Fruit fly (Drosophila melanogaster): ENCODE data around the gene RabGGTb.
A peak's percentile ranks its signal among the peaks of the same experiment; 100 is the strongest.

Gene RabGGTb

dm6 chr2L:2884683-2885502, 6.0 kb downstream of the RabGGTb start (continued):
- TF ChIP-seq sim (GFP tag; IDR thresholded peaks at IDR 0.05) (peak; percentile 39; the same call in 1 of the 2 replicates), CG9609 (GFP tag; optimal IDR thresholded peaks at IDR 0.05) (no peak), CG1603 (tag; optimal IDR thresholded peaks at IDR 0.05) (peak; percentile 89), Lpt (GFP tag; optimal IDR thresholded peaks at IDR 0.05) (no peak), gcm (GFP tag; optimal IDR thresholded peaks at IDR 0.05) (peak; percentile 48), peb (GFP tag; IDR thresholded peaks at IDR 0.05) (no peak), CG17912 (GFP tag; optimal IDR thresholded peaks at IDR 0.05) (peak; percentile 39), Mad (GFP tag; optimal IDR thresholded peaks at IDR 0.05) (peak; percentile 63), CG18262 (tag; optimal IDR thresholded peaks at IDR 0.05) (no peak), unc-4 (GFP tag; IDR thresholded peaks at IDR 0.05; ENCODE audit: partially characterized antibody) (peak; percentile 16; the same call in 1 of the 2 replicates), zen2 (GFP tag; IDR thresholded peaks at IDR 0.05; ENCODE audit: partially characterized antibody) (no peak; the same call in 2 of the 3 replicates), Dfd (GFP tag; optimal IDR thresholded peaks at IDR 0.05) (no peak), Nf-YB (GFP tag; optimal IDR thresholded peaks at IDR 0.05) (no peak), gfzf (GFP tag; optimal IDR thresholded peaks at IDR 0.05) (peak; percentile 66), NK7.1 (GFP tag; optimal IDR thresholded peaks at IDR 0.05) (no peak), CG12659 (GFP tag; optimal IDR thresholded peaks at IDR 0.05) (peak; percentile 84), sr (GFP tag; IDR thresholded peaks at IDR 0.05) (peak; percentile 96), nmo (GFP tag; optimal IDR thresholded peaks at IDR 0.05) (peak; percentile 34), Deaf1 (tag; optimal IDR thresholded peaks at IDR 0.05) (peak; percentile 72), NC2α (GFP tag; optimal IDR thresholded peaks at IDR 0.05) (peak; percentile 50), stwl (tag; optimal IDR thresholded peaks at IDR 0.05) (peak; percentile 80), kni (GFP tag; optimal IDR thresholded peaks at IDR 0.05) (peak; percentile 57), CG11456 (GFP tag; IDR thresholded peaks at IDR 0.05) (peak; percentile 81), row (GFP tag; IDR thresholded peaks at IDR 0.05) (peak; percentile 78), oc (tag; optimal IDR thresholded peaks at IDR 0.05) (peak; percentile 66), eyg (GFP tag; optimal IDR thresholded peaks at IDR 0.05) (no peak), Hr51 (GFP tag; optimal IDR thresholded peaks at IDR 0.05) (no peak), ftz-f1 (GFP tag; optimal IDR thresholded peaks at IDR 0.05) (peak; percentile 52), H2.0 (GFP tag; IDR thresholded peaks at IDR 0.05) (0 out of 2 replicates have a peak, but pooled peaks have one; percentile 19), exex (tag; optimal IDR thresholded peaks at IDR 0.05) (peak; percentile 55), CG13123 (GFP tag; optimal IDR thresholded peaks at IDR 0.05) (no peak), fu2 (GFP tag; optimal IDR thresholded peaks at IDR 0.05) (no peak), CG17361 (GFP tag; IDR thresholded peaks at IDR 0.05) (peak; percentile 72; the same call in 1 of the 3 replicates), psq (GFP tag; optimal IDR thresholded peaks at IDR 0.05) (no peak), aop (GFP tag; IDR thresholded peaks at IDR 0.05) (peak; percentile 42; the same call in 1 of the 2 replicates), CG8924 (tag; optimal IDR thresholded peaks at IDR 0.05) (peak; percentile 82), CG8359 (GFP tag; optimal IDR thresholded peaks at IDR 0.05; ENCODE audit: borderline replicate concordance) (no peak), nom (GFP tag; optimal IDR thresholded peaks at IDR 0.05) (peak; percentile 54), E2f1 (GFP tag; IDR thresholded peaks at IDR 0.05) (peak; percentile 37; the same call in 1 of the 2 replicates), Dll (GFP tag; IDR thresholded peaks at IDR 0.05; ENCODE audit: partially characterized antibody) (0 out of 4 replicates have a peak, but pooled peaks have one; percentile 31), CG7556 (GFP tag; optimal IDR thresholded peaks at IDR 0.05) (peak; percentile 53), prd (optimal IDR thresholded peaks at IDR 0.05) (no peak), prd (GFP tag; IDR thresholded peaks at IDR 0.05) (peak; percentile 53), dmrt99B (tag; optimal IDR thresholded peaks at IDR 0.05) (no peak), Awh (GFP tag; IDR thresholded peaks at IDR 0.05) (peak; percentile 35; the same call in 1 of the 2 replicates), otp (GFP tag; IDR thresholded peaks at IDR 0.05) (peak; percentile 61; the same call in 1 of the 3 replicates), CG18619 (GFP tag; optimal IDR thresholded peaks at IDR 0.05) (peak; percentile 27), CHES-1-like (GFP tag; optimal IDR thresholded peaks at IDR 0.05) (peak; percentile 78)

Data from whole organism, embryonic.